Worm (Caenorhabditis elegans) whole organism, L3 larva: ENCODE measurements around the gene str-155.
A peak's percentile ranks its signal among the peaks of the same experiment; 100 is the strongest.

Experiments
- R02D3.7 ChIP-seq: fragments of 150-350 bp; optimal IDR thresholded peaks from 2 replicates; lab custom pipeline; 2014; ENCODE audit warnings: missing biosample characterization, missing genetic modification characterization
- ZK546.5 ChIP-seq: sonication (generic microtip); optimal IDR thresholded peaks from 2 replicates; lab custom pipeline; 2017; ENCODE audit warnings: missing biosample characterization, missing genetic modification characterization
- aly-2 ChIP-seq: fragments of 150-350 bp; optimal IDR thresholded peaks from 2 replicates; lab custom pipeline; 2014; ENCODE audit warnings: missing biosample characterization, missing genetic modification characterization
- ceh-16 ChIP-seq: sonication (generic microtip); optimal IDR thresholded peaks from 2 replicates; lab custom pipeline; 2017; ENCODE audit warnings: missing biosample characterization, missing genetic modification characterization
- ceh-28 ChIP-seq: fragments of 150-350 bp; optimal IDR thresholded peaks from 2 replicates; lab custom pipeline; 2014; ENCODE audit warnings: missing biosample characterization, missing genetic modification reagents, missing genetic modification characterization
- ceh-82 ChIP-seq: fragments of 150-350 bp; optimal IDR thresholded peaks from 2 replicates; lab custom pipeline; 2014; ENCODE audit warnings: missing biosample characterization, missing genetic modification characterization
- ceh-9 ChIP-seq: sonication (generic microtip); optimal IDR thresholded peaks from 2 replicates; lab custom pipeline; 2018; ENCODE audit warnings: missing biosample characterization, missing genetic modification characterization
- daf-12 ChIP-seq: fragments of 150-350 bp; optimal IDR thresholded peaks from 2 replicates; lab custom pipeline; 2014; ENCODE audit warnings: missing biosample characterization, missing genetic modification reagents, missing genetic modification characterization
- egl-27 ChIP-seq: sonication (generic microtip); optimal IDR thresholded peaks from 4 replicates; lab custom pipeline; 2017; ENCODE audit warnings: missing biosample characterization, missing genetic modification reagents, missing genetic modification characterization
- egl-5 ChIP-seq: fragments of 150-350 bp; optimal IDR thresholded peaks from 2 replicates; lab custom pipeline; 2017; ENCODE audit warnings: missing biosample characterization, missing genetic modification reagents, missing genetic modification characterization, inconsistent platforms
- elt-3 ChIP-seq, 3 experiments: fragments of 150-350 bp in 1 of 3; sonication (generic microtip) in 2 of 3; optimal IDR thresholded peaks; 2 replicates in 2 of 3; 4 replicates in 1 of 3; lab custom pipeline; 2014 to 2017; ENCODE audit warnings: missing biosample characterization in 3 of 3, missing genetic modification characterization in 3 of 3
- eor-1 ChIP-seq, 2 experiments: fragments of 150-350 bp; optimal IDR thresholded peaks; 2 replicates each; lab custom pipeline; 2014 to 2018; ENCODE audit warnings: missing biosample characterization in 2 of 2, missing genetic modification characterization in 2 of 2
- fkh-10 ChIP-seq: sonication (generic microtip); optimal IDR thresholded peaks from 2 replicates; lab custom pipeline; 2017; ENCODE audit warnings: missing biosample characterization, missing genetic modification reagents, missing genetic modification characterization
- fkh-2 ChIP-seq: fragments of 150-350 bp; optimal IDR thresholded peaks from 2 replicates; lab custom pipeline; 2014; ENCODE audit warnings: missing biosample characterization, missing genetic modification reagents, missing genetic modification characterization
- fos-1 ChIP-seq: fragments of 150-350 bp; optimal IDR thresholded peaks from 2 replicates; lab custom pipeline; 2014; ENCODE audit warnings: missing biosample characterization, missing genetic modification characterization
- hmg-11 ChIP-seq: sonication (generic microtip); optimal IDR thresholded peaks from 2 replicates; lab custom pipeline; 2016; ENCODE audit warnings: missing genetic modification characterization, missing compliant biosample characterization
- jun-1 ChIP-seq: fragments of 150-350 bp; optimal IDR thresholded peaks from 2 replicates; lab custom pipeline; 2014; ENCODE audit warnings: missing biosample characterization, missing genetic modification reagents, missing genetic modification characterization
- lin-15B ChIP-seq: fragments of 150-350 bp; optimal IDR thresholded peaks from 2 replicates; lab custom pipeline; 2014; ENCODE audit warnings: missing biosample characterization, missing genetic modification characterization
- lin-39 ChIP-seq: fragments of 150-350 bp; optimal IDR thresholded peaks from 2 replicates; lab custom pipeline; 2018; ENCODE audit warnings: missing biosample characterization, missing genetic modification reagents, missing genetic modification characterization
- mml-1 ChIP-seq: fragments of 150-350 bp; sonication (generic microtip); optimal IDR thresholded peaks from 3 replicates; lab custom pipeline; 2014; ENCODE audit warnings: missing biosample characterization, missing genetic modification characterization
- nfya-1 ChIP-seq: sonication (generic microtip); optimal IDR thresholded peaks from 2 replicates; lab custom pipeline; 2017; ENCODE audit warnings: missing genetic modification characterization, mild to moderate bottlenecking, missing compliant biosample characterization, antibody characterized with exemption, moderate library complexity; ENCODE audit not compliant: insufficient read depth
- nhr-11 ChIP-seq: fragments of 150-350 bp; optimal IDR thresholded peaks from 2 replicates; lab custom pipeline; 2014; ENCODE audit warnings: missing biosample characterization, missing genetic modification characterization
- nhr-12 ChIP-seq: fragments of 150-350 bp; optimal IDR thresholded peaks from 2 replicates; lab custom pipeline; 2014; ENCODE audit warnings: missing biosample characterization, missing genetic modification characterization
- nhr-23 ChIP-seq: fragments of 150-350 bp; optimal IDR thresholded peaks from 2 replicates; lab custom pipeline; 2014; ENCODE audit warnings: missing biosample characterization, missing genetic modification reagents, missing genetic modification characterization
- nhr-237 ChIP-seq: fragments of 150-350 bp; optimal IDR thresholded peaks from 2 replicates; lab custom pipeline; 2014; ENCODE audit warnings: missing biosample characterization, missing genetic modification characterization
- nhr-28 ChIP-seq: fragments of 150-350 bp; optimal IDR thresholded peaks from 2 replicates; lab custom pipeline; 2014; ENCODE audit warnings: missing biosample characterization, missing genetic modification characterization
- nhr-43 ChIP-seq: sonication (generic microtip); optimal IDR thresholded peaks from 2 replicates; lab custom pipeline; 2016; ENCODE audit warnings: mild to moderate bottlenecking, missing genetic modification characterization, missing compliant biosample characterization; ENCODE audit not compliant: poor library complexity, severe bottlenecking
- nhr-77 ChIP-seq: fragments of 150-350 bp; optimal IDR thresholded peaks from 2 replicates; lab custom pipeline; 2014; ENCODE audit warnings: missing biosample characterization, missing genetic modification characterization
- pqm-1 ChIP-seq: fragments of 150-350 bp; optimal IDR thresholded peaks from 2 replicates; lab custom pipeline; 2017; ENCODE audit warnings: missing biosample characterization, missing genetic modification characterization, inconsistent platforms
- sea-2 ChIP-seq: fragments of 150-350 bp; sonication (generic microtip); optimal IDR thresholded peaks from 4 replicates; lab custom pipeline; 2014; ENCODE audit warnings: missing biosample characterization, missing genetic modification reagents, missing genetic modification characterization
- skn-1 ChIP-seq: fragments of 150-350 bp; optimal IDR thresholded peaks from 2 replicates; lab custom pipeline; 2014; ENCODE audit warnings: missing biosample characterization, missing genetic modification characterization
- snpc-4 ChIP-seq: fragments of 150-350 bp; optimal IDR thresholded peaks from 2 replicates; lab custom pipeline; 2014; ENCODE audit warnings: missing biosample characterization, missing genetic modification characterization
- tbx-2 ChIP-seq: sonication (generic microtip); optimal IDR thresholded peaks from 2 replicates; lab custom pipeline; 2016; ENCODE audit warnings: mild to moderate bottlenecking, missing genetic modification characterization, missing compliant biosample characterization
- unc-39 ChIP-seq: sonication (generic microtip); optimal IDR thresholded peaks from 4 replicates; lab custom pipeline; 2017; ENCODE audit warnings: missing biosample characterization, missing genetic modification characterization
- zag-1 ChIP-seq: fragments of 150-350 bp; optimal IDR thresholded peaks from 2 replicates; lab custom pipeline; 2014; ENCODE audit warnings: missing biosample characterization, missing genetic modification characterization
- ztf-11 ChIP-seq: fragments of 150-350 bp; optimal IDR thresholded peaks from 2 replicates; lab custom pipeline; 2014; ENCODE audit warnings: missing biosample characterization, missing genetic modification characterization
- ztf-4 ChIP-seq: fragments of 150-350 bp; optimal IDR thresholded peaks from 2 replicates; lab custom pipeline; 2014; ENCODE audit warnings: missing biosample characterization, missing genetic modification characterization

Gene str-155

DNA sequence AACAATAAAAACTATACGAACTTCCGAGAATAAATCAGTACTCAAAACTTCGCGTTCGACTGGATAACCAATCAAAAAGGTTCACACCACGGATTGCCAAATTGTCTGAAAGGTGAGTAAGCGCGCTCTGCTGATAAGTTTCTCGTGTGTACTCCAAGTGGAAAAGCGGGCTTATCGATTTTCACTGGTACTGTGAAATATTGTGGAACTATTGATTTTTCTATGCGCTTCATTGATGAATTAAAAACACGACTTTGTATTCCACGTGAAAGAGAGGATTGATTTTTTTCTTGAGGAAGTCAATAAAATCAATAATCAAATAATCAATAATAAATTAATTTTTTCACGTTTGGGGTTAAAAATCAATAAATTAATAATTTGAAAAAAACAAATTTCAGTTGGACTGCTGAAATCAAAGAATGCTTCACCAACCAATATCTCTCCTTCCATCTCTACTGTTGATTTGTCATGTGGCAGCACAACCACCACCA, 10.1 kb upstream of the str-155 start, which contains the start of gene T08B6.4:
Gene T08B6.4 (plus strand): TSS at position 51 of the 491 bp plus-strand sequence.
- no peak for TF ChIP-seq nhr-43 (tag; lab: Kevin White, UChicago)
- TF ChIP-seq ceh-28 = peak; percentile 79

DNA sequence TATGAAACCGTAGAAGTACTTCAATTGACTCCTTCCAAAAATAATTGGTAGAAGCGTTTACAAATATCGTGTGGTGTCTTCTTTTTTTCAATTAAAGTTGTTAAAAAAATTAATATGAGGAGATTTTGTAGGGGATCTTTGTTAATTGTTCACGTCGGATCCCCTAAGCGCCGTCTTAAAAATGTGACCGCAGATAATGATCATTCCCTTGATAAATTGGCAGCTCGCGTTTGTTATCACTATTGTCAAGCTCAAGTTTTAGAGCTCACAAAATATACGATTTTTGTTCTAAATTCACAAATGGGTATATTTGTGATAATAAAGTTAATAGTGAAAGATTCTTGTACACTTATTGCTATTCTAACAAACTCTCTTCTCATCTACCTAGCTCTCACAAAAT, 6.8 kb upstream of the str-155 start, which contains the start of gene str-159:
Gene str-159 (plus strand): TSS at position 301 of the 400 bp plus-strand sequence.
- TF ChIP-seq lin-15B (no peak), nhr-237 (tag; lab: Kevin White, UChicago) (no peak), R02D3.7 (tag; lab: Kevin White, UChicago) (no peak), nhr-12 (tag; lab: Kevin White, UChicago) (no peak), nhr-43 (tag; lab: Kevin White, UChicago) (no peak), fos-1 (tag; lab: Kevin White, UChicago) (no peak), nhr-28 (tag; lab: Kevin White, UChicago) (no peak), nhr-77 (tag; lab: Kevin White, UChicago) (no peak), nhr-23 (tag; lab: Kevin White, UChicago) (no peak), fkh-10 (GFP tag; lab: Kevin White, UChicago) (no peak), zag-1 (tag; lab: Kevin White, UChicago) (no peak), pqm-1 (tag; lab: Kevin White, UChicago) (no peak), mml-1 (no peak), ceh-82 (tag; lab: Kevin White, UChicago) (no peak), lin-39 (tag; lab: Kevin White, UChicago) (no peak), elt-3 (tag; optimal IDR thresholded peaks at IDR 0.05; lab: Kevin White, UChicago) (no peak), snpc-4 (tag; lab: Kevin White, UChicago) (no peak)

ce11 chrIV:4913090-4913489, 2.7 kb upstream of the str-155 start, which contains the start of gene str-156:
TSS of gene str-156 (plus strand) at chrIV:4913390.
- TF ChIP-seq nhr-23 (tag; lab: Kevin White, UChicago) = no peak

DNA sequence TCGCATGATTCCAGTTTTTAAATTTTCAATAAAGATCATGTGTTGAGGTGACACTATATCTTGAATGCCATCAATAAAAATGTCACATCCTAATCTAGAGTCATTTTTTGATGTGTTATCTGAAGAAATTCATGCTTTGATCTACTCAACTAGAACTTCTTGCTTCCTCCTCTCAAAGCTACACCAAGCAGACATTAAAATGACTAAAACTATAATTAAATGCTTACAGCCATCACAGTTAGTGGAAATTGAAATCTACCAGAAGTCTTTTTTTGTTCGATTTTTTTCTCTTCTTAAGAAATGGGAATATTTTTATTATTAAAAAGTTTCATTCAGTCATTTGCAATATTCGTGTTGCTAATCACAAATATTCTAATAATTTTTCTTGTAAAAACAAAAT, 2.0 kb downstream of the str-155 start, which contains the start of gene str-158:
Gene str-158 (plus strand): TSS at position 301 of the 400 bp plus-strand sequence.
- TF ChIP-seq skn-1 (tag; lab: Kevin White, UChicago) = no peak
- no peak for TF ChIP-seq unc-39 (tag; lab: Kevin White, UChicago)
- no peak for TF ChIP-seq sea-2 (GFP tag; lab: Kevin White, UChicago)
- no peak for TF ChIP-seq fos-1 (tag; lab: Kevin White, UChicago)
- TF ChIP-seq daf-12 (tag; lab: Kevin White, UChicago) = no peak
- no peak for TF ChIP-seq nhr-28 (tag; lab: Kevin White, UChicago)
- TF ChIP-seq ztf-11 = no peak
- TF ChIP-seq egl-27 (tag; lab: Kevin White, UChicago) = no peak
- no peak for TF ChIP-seq nfya-1 (tag; lab: Kevin White, UChicago)
- no peak for TF ChIP-seq jun-1 (tag; lab: Kevin White, UChicago)
- TF ChIP-seq eor-1 (tag; optimal IDR thresholded peaks at IDR 0.05; lab: Kevin White, UChicago) = no peak
- TF ChIP-seq lin-15B = no peak
- TF ChIP-seq tbx-2 (tag; lab: Kevin White, UChicago) = no peak
- no peak for TF ChIP-seq ztf-4 (tag; lab: Kevin White, UChicago)
- no peak for TF ChIP-seq nhr-11 (tag; lab: Kevin White, UChicago)
- TF ChIP-seq aly-2 (tag; lab: Kevin White, UChicago) = no peak
- no peak for TF ChIP-seq ZK546.5
- TF ChIP-seq egl-5 (tag; lab: Kevin White, UChicago) = no peak
- no peak for TF ChIP-seq nhr-77 (tag; lab: Kevin White, UChicago)

DNA sequence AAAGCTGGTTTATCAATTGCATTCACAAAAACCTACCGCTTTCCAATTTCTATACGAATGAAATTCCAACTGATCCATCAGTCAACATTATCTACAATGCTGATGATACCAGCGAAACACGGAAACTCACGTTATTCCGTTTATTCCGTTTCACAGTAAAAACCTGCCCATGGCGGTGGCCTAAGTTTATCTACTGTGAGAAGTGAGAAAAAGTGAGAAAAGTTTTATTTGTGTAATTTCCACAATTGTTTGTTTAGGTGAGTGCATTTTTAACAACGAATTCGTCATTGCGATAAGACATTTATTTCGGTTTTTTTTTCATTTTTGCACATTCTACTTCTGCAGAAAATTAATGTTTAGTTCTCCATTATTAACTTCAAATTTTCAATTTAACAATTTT, 14.3 kb downstream of the str-155 start, which contains the start of gene Y9C9A.8:
Gene Y9C9A.8 (plus strand): TSS at position 301 of the 400 bp plus-strand sequence.
- TF ChIP-seq nhr-12 (tag; lab: Kevin White, UChicago) = no peak
- TF ChIP-seq fkh-2 (tag; lab: Kevin White, UChicago) = no peak
- no peak for TF ChIP-seq daf-12 (tag; lab: Kevin White, UChicago)
- TF ChIP-seq ceh-9 (tag; lab: Kevin White, UChicago) = no peak
- no peak for TF ChIP-seq elt-3 (tag; optimal IDR thresholded peaks at IDR 0.05; lab: Kevin White, UChicago)
- no peak for TF ChIP-seq ceh-82 (tag; lab: Kevin White, UChicago)
- TF ChIP-seq nhr-28 (tag; lab: Kevin White, UChicago) = no peak
- TF ChIP-seq jun-1 (tag; lab: Kevin White, UChicago) = no peak
- TF ChIP-seq hmg-11 (tag; lab: Kevin White, UChicago) = no peak
- no peak for TF ChIP-seq fkh-10 (GFP tag; lab: Kevin White, UChicago)
- TF ChIP-seq ceh-16 (tag; lab: Kevin White, UChicago) = no peak
- TF ChIP-seq ztf-11 = no peak
- TF ChIP-seq nhr-43 (tag; lab: Kevin White, UChicago) = no peak
- no peak for TF ChIP-seq nfya-1 (tag; lab: Kevin White, UChicago)
- TF ChIP-seq, all 47 proteins: peak for 0
